Worm (Caenorhabditis elegans): ENCODE measurements around the gene sre-42.

Gene sre-42

ce11 chrII:12349866-12350265 is 36.8 kb downstream of the sre-42 start:
- TF ChIP-seq nhr-12 (tag; optimal IDR thresholded peaks at IDR 0.05) (no peak), zip-8 (tag; optimal IDR thresholded peaks at IDR 0.05) (no peak), hlh-1 (tag; optimal IDR thresholded peaks at IDR 0.05) (no peak), ceh-39 (tag; optimal IDR thresholded peaks at IDR 0.05) (no peak), elt-3 (tag; optimal IDR thresholded peaks at IDR 0.05) (no peak), nhr-237 (tag; optimal IDR thresholded peaks at IDR 0.05) (no peak), elt-1 (tag; optimal IDR thresholded peaks at IDR 0.05; ENCODE audit: borderline replicate concordance, insufficient read depth) (no peak), cnd-1 (tag; optimal IDR thresholded peaks at IDR 0.05) (no peak), ceh-83 (GFP tag; optimal IDR thresholded peaks at IDR 0.05) (no peak), pha-4 (tag; optimal IDR thresholded peaks at IDR 0.05) (no peak), nhr-2 (tag; optimal IDR thresholded peaks at IDR 0.05) (no peak), tbx-8 (GFP tag; optimal IDR thresholded peaks at IDR 0.05) (no peak), ceh-43 (GFP tag; optimal IDR thresholded peaks at IDR 0.05) (no peak), sem-2 (GFP tag; optimal IDR thresholded peaks at IDR 0.05) (no peak), lin-13 (tag; optimal IDR thresholded peaks at IDR 0.05) (no peak), ztf-11 (tag; optimal IDR thresholded peaks at IDR 0.05) (no peak), mab-5 (tag; optimal IDR thresholded peaks at IDR 0.05) (no peak)

ce11 chrII:12348957-12349356 is 37.7 kb downstream of the sre-42 start:
- TF ChIP-seq pha-4 (tag; optimal IDR thresholded peaks at IDR 0.05) (peak; percentile 29), unc-120 (tag; optimal IDR thresholded peaks at IDR 0.05; ENCODE audit: poor library complexity, severe bottlenecking) (peak; percentile 18), mep-1 (tag; optimal IDR thresholded peaks at IDR 0.05) (no peak)

ce11 chrII:12346289-12346989 is 40.2 kb downstream of the sre-42 start:
- TF ChIP-seq nhr-28 (tag; optimal IDR thresholded peaks at IDR 0.05) (no peak), nhr-2 (tag; optimal IDR thresholded peaks at IDR 0.05) (no peak), lsy-2 (tag; optimal IDR thresholded peaks at IDR 0.05) (no peak), mab-5 (tag; optimal IDR thresholded peaks at IDR 0.05) (no peak), ces-1 (GFP tag; optimal IDR thresholded peaks at IDR 0.05) (no peak), zip-8 (tag; optimal IDR thresholded peaks at IDR 0.05) (no peak), sem-2 (GFP tag; optimal IDR thresholded peaks at IDR 0.05) (no peak), drap-1 (GFP tag; optimal IDR thresholded peaks at IDR 0.05) (no peak), mep-1 (tag; optimal IDR thresholded peaks at IDR 0.05) (no peak), unc-39 (tag; optimal IDR thresholded peaks at IDR 0.05) (no peak), blmp-1 (tag; optimal IDR thresholded peaks at IDR 0.05) (no peak), nhr-76 (tag; optimal IDR thresholded peaks at IDR 0.05) (no peak), elt-1 (tag; optimal IDR thresholded peaks at IDR 0.05; ENCODE audit: borderline replicate concordance, insufficient read depth) (no peak), lin-13 (tag; optimal IDR thresholded peaks at IDR 0.05) (no peak)

ce11 chrII:12344787-12345186 is 41.9 kb downstream of the sre-42 start, which contains the start of gene C44C11.6:
Gene C44C11.6, plus strand, starts transcription at chrII:12344809.
- no peak for TF ChIP-seq snpc-4 (tag; optimal IDR thresholded peaks at IDR 0.05)
- no peak for TF ChIP-seq lsy-2 (tag; optimal IDR thresholded peaks at IDR 0.05)

- peak; percentile 30 for TF ChIP-seq ham-2 (GFP tag; optimal IDR thresholded peaks at IDR 0.05)
- no peak for TF ChIP-seq pha-4 (tag; optimal IDR thresholded peaks at IDR 0.05)
Measured at ce11 chrII:12343710-12344109, 43.0 kb downstream of the sre-42 start.

ce11 chrII:12342928-12343327 is 43.8 kb downstream of the sre-42 start:
- TF ChIP-seq sptf-1 (tag; optimal IDR thresholded peaks at IDR 0.05) (no peak), ceh-83 (GFP tag; optimal IDR thresholded peaks at IDR 0.05) (no peak), ham-2 (GFP tag; optimal IDR thresholded peaks at IDR 0.05) (no peak), nhr-28 (tag; optimal IDR thresholded peaks at IDR 0.05) (no peak), unc-62 (GFP tag; optimal IDR thresholded peaks at IDR 0.05) (no peak), nhr-12 (tag; optimal IDR thresholded peaks at IDR 0.05) (no peak), sem-2 (GFP tag; optimal IDR thresholded peaks at IDR 0.05) (no peak)

Measured in whole organism, mixed stage, embryonic.